Worm (Caenorhabditis elegans) whole organism, midembryonic: ENCODE results near the gene clec-184.

ENCODE experiments used
- T22C8.4 ChIP-seq: fragments of 200-800 bp; sonication (Bioruptor generic); IDR thresholded peaks from 2 replicates; pipeline ENCODE4 v1.3.6; 2022; ENCODE audit warnings: missing genetic modification characterization, missing compliant biosample characterization
- cog-1 ChIP-seq: sonication (generic microtip); optimal IDR thresholded peaks from 2 replicates; lab custom pipeline; 2016; ENCODE audit warnings: missing genetic modification characterization, missing compliant biosample characterization
- flt-1 ChIP-seq: fragments of 200-800 bp; sonication (Bioruptor generic); IDR thresholded peaks from 2 replicates; pipeline ENCODE4 v1.3.6; 2022; ENCODE audit warnings: missing genetic modification characterization, missing compliant biosample characterization
- klf-2 ChIP-seq: fragments of 200-800 bp; sonication (Bioruptor generic); conservative IDR thresholded peaks from 2 replicates; pipeline ENCODE4 v1.3.6; 2022; ENCODE audit warnings: missing genetic modification reagents, missing genetic modification characterization, missing compliant biosample characterization
- med-1 ChIP-seq: sonication (generic microtip); optimal IDR thresholded peaks from 2 replicates; lab custom pipeline; 2017; ENCODE audit warnings: missing genetic modification characterization, mild to moderate bottlenecking, missing compliant biosample characterization, antibody characterized with exemption, missing genetic modification reagents; ENCODE audit not compliant: insufficient read depth
- ref-1 ChIP-seq: fragments of 200-800 bp; sonication (Bioruptor generic); conservative IDR thresholded peaks from 2 replicates; pipeline ENCODE4 v1.3.6; 2022; ENCODE audit warnings: missing genetic modification reagents, missing genetic modification characterization, missing compliant biosample characterization
- tab-1 ChIP-seq: fragments of 200-800 bp; sonication (Bioruptor generic); IDR thresholded peaks from 2 replicates; pipeline ENCODE4 v1.3.6; 2022; ENCODE audit warnings: missing genetic modification characterization, missing compliant biosample characterization
- ztf-23 ChIP-seq: fragments of 200-800 bp; sonication (Bioruptor generic); IDR thresholded peaks from 2 replicates; pipeline ENCODE4 v1.3.6; 2022; ENCODE audit warnings: missing genetic modification reagents, missing genetic modification characterization, missing compliant biosample characterization
- ztf-29 ChIP-seq: fragments of 200-800 bp; sonication (Bioruptor generic); IDR thresholded peaks from 2 replicates; pipeline ENCODE4 v1.3.6; 2022; ENCODE audit warnings: missing genetic modification reagents, missing genetic modification characterization, missing compliant biosample characterization

Gene clec-184

DNA sequence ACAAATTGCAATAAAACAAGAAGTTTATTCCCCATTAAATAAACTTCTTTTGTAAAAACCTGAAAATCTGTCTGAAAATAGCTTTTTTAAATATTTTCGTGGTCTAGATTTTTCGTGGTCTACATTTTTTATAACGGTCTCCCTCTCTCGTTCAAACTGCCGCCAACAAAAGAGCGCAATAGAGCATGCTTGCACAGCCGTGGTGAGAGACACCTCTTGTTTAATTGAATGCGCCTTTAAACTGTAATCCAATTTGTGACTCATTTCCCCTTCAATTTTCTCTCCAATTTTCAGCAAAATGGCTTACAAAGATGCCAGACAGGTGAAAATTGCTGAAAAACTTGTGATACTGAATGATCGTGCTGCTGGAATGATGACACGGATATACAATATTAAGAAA, 28.3 kb upstream of the clec-184 start, which contains the start of gene gex-3:
Gene gex-3 (plus strand): TSS at position 295 of the 400 bp plus-strand sequence.
- TF ChIP-seq T22C8.4 (GFP tag; lab: Robert Waterston, UW) (no peak), flt-1 (no peak), tab-1 (GFP tag; lab: Robert Waterston, UW) (no peak), cog-1 (peak; percentile 47)

DNA sequence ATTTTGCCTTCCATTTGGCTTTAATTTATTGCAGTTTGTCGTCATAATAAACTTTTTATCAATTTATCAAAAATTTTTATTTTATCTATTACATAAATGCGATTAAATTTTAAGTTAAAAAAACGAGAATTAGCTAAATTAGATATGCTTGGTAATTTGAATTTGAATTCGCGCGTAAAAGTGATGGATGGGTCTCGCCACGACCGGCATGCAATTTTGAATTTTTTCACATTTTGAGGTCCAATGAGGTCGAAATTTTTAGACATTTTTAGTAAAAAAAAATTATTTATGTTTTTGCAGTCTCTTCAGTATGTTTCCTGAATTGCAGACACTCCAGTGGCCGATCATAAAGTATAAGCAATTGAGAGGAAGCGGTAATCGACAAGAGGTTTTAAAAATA, 23.8 kb upstream of the clec-184 start, which contains the start of gene dsb-1:
Gene dsb-1 (plus strand): TSS at position 301 of the 400 bp plus-strand sequence.
- no peak for TF ChIP-seq flt-1

DNA sequence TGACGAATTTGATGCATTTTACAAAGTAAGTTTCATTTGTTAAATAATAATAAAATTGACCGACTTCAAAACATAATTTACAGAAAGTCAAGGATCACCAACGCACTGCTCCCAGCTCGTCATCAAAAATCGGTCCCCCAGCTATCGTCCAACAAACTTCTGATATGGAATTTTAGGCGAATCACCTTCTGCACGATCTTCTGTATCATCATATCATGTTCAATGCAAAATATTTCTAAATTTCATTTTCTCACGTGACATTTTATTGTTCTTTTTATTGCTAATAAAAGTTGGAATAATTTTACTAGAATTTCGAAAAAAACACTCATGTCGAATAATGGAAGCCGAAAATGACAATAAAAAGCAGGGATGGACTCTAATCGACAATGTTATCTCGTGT, 22.3 kb upstream of the clec-184 start, which contains the start of gene acl-13:
Gene acl-13 (plus strand): TSS at position 301 of the 400 bp plus-strand sequence.
- no peak for TF ChIP-seq tab-1 (GFP tag; lab: Robert Waterston, UW)

DNA sequence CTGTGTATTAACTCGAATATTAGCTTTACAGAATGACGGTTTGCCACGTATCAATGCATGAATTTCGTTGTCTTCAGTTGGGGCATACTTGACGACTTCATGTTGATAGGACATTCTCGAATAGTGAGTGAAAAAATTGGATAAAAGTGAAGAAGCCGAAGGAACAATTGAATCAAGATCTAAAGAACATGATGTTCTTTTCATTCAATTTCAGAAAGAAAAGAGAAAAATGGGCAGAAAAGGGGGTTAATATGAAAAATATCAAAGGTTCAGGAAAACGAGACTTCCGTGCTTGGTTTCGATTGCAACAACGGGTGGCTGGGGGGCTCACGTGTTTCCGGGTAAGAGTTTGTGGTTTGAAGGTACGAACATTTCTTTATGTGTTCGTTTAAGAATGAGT, 17.8 kb upstream of the clec-184 start:
- TF ChIP-seq ref-1 (GFP tag; lab: Robert Waterston, UW) (no peak), tab-1 (GFP tag; lab: Robert Waterston, UW) (no peak), med-1 (no peak), flt-1 (no peak), T22C8.4 (GFP tag; lab: Robert Waterston, UW) (no peak), ztf-29 (GFP tag; lab: Robert Waterston, UW) (no peak), klf-2 (GFP tag; lab: Robert Waterston, UW) (no peak), ztf-23 (GFP tag; lab: Robert Waterston, UW) (no peak), cog-1 (no peak)

DNA sequence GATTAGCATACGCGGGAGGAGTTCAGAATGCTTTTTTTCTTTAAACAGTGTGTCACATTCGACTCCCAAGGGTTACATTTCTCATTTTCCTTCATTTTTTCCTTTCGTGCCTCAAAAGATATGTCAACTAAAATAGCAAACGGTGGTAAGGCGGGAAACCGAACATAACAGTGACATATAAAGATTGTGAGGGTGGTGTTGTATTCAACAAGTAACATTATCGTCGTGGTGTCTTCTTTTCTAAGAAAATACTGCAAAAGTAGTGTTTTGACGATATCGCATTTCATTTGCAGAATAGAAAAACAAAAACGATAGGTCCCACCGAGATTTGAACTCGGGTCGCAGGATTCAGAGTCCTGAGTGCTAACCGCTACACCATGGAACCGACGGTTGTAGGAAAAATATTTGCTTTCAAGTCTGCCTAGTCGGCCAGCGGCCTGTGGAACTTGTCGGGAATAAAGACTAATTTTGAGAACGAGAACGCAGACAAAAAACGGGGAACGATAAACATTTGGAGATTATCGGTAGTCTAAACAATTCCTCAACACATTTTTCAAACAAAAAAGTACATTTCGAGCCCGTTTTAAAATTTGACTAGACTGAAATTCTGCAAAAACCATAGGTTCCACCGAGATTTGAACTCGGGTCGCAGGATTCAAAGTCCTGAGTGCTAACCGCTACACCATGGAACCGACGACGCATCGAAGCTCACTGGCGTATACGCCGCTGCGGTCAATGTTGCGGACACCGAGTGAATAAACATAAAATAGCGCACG, 15.6 kb upstream of the clec-184 start:
- TF ChIP-seq tab-1 (GFP tag; lab: Robert Waterston, UW) (peak; percentile 52; the same call in 1 of the 2 replicates), ref-1 (GFP tag; lab: Robert Waterston, UW) (0 out of 2 replicates have a peak, but pooled peaks have one; percentile 5), klf-2 (GFP tag; lab: Robert Waterston, UW) (no peak), flt-1 (peak; percentile 66), med-1 (peak; percentile 23), T22C8.4 (GFP tag; lab: Robert Waterston, UW) (peak; percentile 53; the same call in 1 of the 2 replicates), ztf-23 (GFP tag; lab: Robert Waterston, UW) (0 out of 2 replicates have a peak, but pooled peaks have one; percentile 38), ztf-29 (GFP tag; lab: Robert Waterston, UW) (no peak), cog-1 (no peak)

DNA sequence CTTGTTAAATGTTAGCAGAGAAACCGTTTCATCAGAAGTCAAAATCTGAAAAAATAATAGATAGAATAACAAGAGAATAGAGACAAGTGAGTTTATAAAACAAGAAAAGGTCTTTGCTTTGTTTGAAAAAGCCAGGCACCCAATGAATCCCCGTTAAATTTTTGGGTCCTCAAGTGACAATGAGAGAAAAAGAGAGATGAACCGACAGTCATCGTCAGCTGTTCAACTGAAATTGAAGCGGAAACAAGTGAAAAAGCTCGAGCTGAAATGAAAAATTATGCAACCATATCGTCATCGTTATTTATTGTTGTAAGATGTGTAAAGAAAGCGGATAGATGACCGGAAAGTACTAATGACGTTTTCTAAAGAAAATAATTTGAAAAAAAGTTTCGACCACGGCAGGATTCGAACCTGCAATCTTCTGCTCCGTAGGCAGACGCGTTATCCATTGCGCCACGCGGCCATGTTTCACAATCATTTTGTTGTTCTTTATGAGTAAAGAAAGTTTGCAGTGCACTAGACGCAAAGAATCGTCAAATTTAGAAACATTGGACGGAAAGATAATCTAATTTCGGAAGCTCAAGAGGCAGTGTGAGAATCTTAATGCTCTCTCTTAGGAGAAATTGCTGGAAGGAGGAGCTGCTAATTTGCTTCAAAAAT, 14.8 kb upstream of the clec-184 start, which contains the start of gene F08G5.3:
Gene F08G5.3 (minus strand): TSS at position 51 of the 660 bp plus-strand sequence.
- TF ChIP-seq cog-1 (no peak), med-1 (no peak), klf-2 (GFP tag; lab: Robert Waterston, UW) (no peak), flt-1 (peak; percentile 70), ztf-23 (GFP tag; lab: Robert Waterston, UW) (no peak), tab-1 (GFP tag; lab: Robert Waterston, UW) (peak; percentile 76; the same call in 1 of the 2 replicates)

DNA sequence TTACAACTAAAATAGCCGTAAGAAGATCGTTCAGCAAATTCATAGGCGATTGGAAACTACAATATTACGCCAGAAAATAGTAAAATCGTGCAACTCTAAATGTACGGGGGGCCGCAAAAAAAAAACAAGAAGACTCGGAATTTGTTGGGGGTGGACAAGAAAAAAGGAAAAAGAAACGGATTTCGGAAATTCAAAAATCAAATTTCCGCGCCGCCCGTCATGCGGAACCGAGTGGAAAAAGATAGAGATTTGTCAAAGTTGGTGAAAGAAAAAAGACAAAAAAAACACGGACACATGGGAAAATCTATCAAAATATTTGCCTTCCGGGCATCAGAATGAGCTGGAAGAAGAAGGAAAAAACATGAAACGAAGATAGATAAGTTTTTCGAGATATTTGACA, 13.1 kb upstream of the clec-184 start:
- TF ChIP-seq cog-1 = no peak
- TF ChIP-seq T22C8.4 (GFP tag; lab: Robert Waterston, UW) = no peak
- TF ChIP-seq med-1 = no peak
- no peak for TF ChIP-seq ztf-23 (GFP tag; lab: Robert Waterston, UW)
- TF ChIP-seq tab-1 (GFP tag; lab: Robert Waterston, UW) = no peak
- TF ChIP-seq ref-1 (GFP tag; lab: Robert Waterston, UW) = no peak
- TF ChIP-seq flt-1 = no peak
- TF ChIP-seq klf-2 (GFP tag; lab: Robert Waterston, UW) = no peak
- TF ChIP-seq ztf-29 (GFP tag; lab: Robert Waterston, UW) = no peak

DNA sequence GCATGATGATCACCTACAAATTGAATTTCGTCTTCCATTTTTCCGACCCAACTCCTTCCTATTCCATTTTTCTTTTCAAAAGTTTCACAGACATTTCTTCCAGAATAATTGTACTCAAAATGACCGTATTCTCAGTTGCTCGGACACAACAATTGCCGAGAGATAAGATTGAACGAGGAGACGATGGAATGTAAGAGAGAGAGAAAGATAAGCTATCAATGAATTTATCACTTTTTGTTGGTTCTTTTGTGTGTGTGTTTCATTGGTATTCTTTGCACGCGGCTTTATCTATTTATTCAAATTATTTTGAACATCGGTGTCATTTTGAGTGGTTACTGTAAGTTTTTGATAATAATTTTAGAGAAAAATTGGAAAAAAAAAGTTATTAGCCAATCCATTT, 12.0 kb upstream of the clec-184 start, which contains the start of gene ugt-65:
Gene ugt-65 (plus strand): TSS at position 229 of the 400 bp plus-strand sequence.
- TF ChIP-seq tab-1 (GFP tag; lab: Robert Waterston, UW) (no peak), ref-1 (GFP tag; lab: Robert Waterston, UW) (no peak), T22C8.4 (GFP tag; lab: Robert Waterston, UW) (no peak), klf-2 (GFP tag; lab: Robert Waterston, UW) (no peak), flt-1 (no peak), med-1 (no peak), ztf-29 (GFP tag; lab: Robert Waterston, UW) (no peak), ztf-23 (GFP tag; lab: Robert Waterston, UW) (no peak), cog-1 (no peak)

DNA sequence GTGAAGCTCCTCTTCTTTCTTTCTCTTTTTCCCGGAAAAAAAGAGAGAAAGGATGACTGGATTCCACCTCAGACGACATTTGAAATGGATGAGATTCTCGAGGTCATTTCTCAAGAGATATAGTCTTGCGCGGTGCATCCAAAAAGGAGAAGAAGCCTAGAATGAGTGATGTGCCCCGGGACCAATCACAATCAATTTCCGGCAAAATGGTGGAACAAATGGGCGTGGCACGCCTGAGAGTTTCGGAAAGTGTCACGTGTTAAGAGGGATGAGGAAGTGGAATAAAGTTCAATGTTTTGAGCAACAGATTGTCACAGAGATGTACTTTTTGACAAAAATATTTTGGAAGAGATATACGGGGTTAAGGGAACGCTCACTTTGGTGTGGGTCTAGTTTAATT, 6.8 kb upstream of the clec-184 start:
- TF ChIP-seq T22C8.4 (GFP tag; lab: Robert Waterston, UW) (no peak), ztf-23 (GFP tag; lab: Robert Waterston, UW) (no peak), ztf-29 (GFP tag; lab: Robert Waterston, UW) (no peak), med-1 (no peak), klf-2 (GFP tag; lab: Robert Waterston, UW) (no peak), ref-1 (GFP tag; lab: Robert Waterston, UW) (no peak), flt-1 (no peak), tab-1 (GFP tag; lab: Robert Waterston, UW) (no peak), cog-1 (no peak)
